Fruit fly (Drosophila melanogaster) whole organism, pupa: ENCODE results near the gene hay.

Experiments
- CG10348 ChIP-seq: fragments of 200-800 bp; sonication (Bioruptor generic); IDR thresholded peaks from 2 replicates; pipeline ENCODE4 v1.3.6; 2022; ENCODE audit warnings: missing biosample characterization, missing genetic modification characterization
- CG12605 ChIP-seq: fragments of 200-800 bp; sonication (Bioruptor generic); IDR thresholded peaks from 2 replicates; pipeline ENCODE4 v1.3.6; 2022; ENCODE audit warnings: missing biosample characterization, missing genetic modification characterization
- CG13204 ChIP-seq: fragments of 200-800 bp; sonication (Bioruptor generic); optimal IDR thresholded peaks from 2 replicates; lab custom pipeline; 2018; ENCODE audit warnings: missing biosample characterization, mild to moderate bottlenecking, missing genetic modification characterization, moderate library complexity
- CG14655 ChIP-seq: fragments of 200-800 bp; sonication (Bioruptor generic); optimal IDR thresholded peaks from 3 replicates; lab custom pipeline; 2017; ENCODE audit warnings: mild to moderate bottlenecking, missing biosample characterization, missing genetic modification reagents, missing genetic modification characterization
- CG15710 ChIP-seq: fragments of 200-800 bp; sonication (Bioruptor generic); optimal IDR thresholded peaks from 2 replicates; lab custom pipeline; 2018; ENCODE audit warnings: missing biosample characterization, mild to moderate bottlenecking, missing genetic modification characterization, moderate library complexity
- CG17806 ChIP-seq: fragments of 200-800 bp; sonication (Bioruptor generic); optimal IDR thresholded peaks from 2 replicates; lab custom pipeline; 2018; ENCODE audit warnings: missing biosample characterization, mild to moderate bottlenecking, missing genetic modification characterization, moderate library complexity
- CG32121 ChIP-seq: fragments of 200-800 bp; sonication (Bioruptor generic); IDR thresholded peaks from 2 replicates; pipeline ENCODE4 v1.3.6; 2022; ENCODE audit warnings: missing biosample characterization, missing genetic modification characterization
- CG34367 ChIP-seq: fragments of 200-800 bp; sonication (Bioruptor generic); optimal IDR thresholded peaks from 2 replicates; lab custom pipeline; 2018; ENCODE audit warnings: missing biosample characterization, mild to moderate bottlenecking, missing genetic modification characterization
- CG4496 ChIP-seq: fragments of 200-800 bp; sonication (Bioruptor generic); IDR thresholded peaks from 3 replicates; pipeline ENCODE4 v1.3.6; 2022; ENCODE audit warnings: missing biosample characterization, missing genetic modification characterization
- CG8159 ChIP-seq: fragments of 200-800 bp; sonication (Bioruptor generic); optimal IDR thresholded peaks from 3 replicates; lab custom pipeline; 2018; ENCODE audit warnings: missing biosample characterization, mild to moderate bottlenecking, missing genetic modification characterization, moderate library complexity
- CG8301 ChIP-seq: fragments of 200-800 bp; sonication (Bioruptor generic); optimal IDR thresholded peaks from 2 replicates; lab custom pipeline; 2018; ENCODE audit warnings: missing biosample characterization, mild to moderate bottlenecking, missing genetic modification characterization
- CG9948 ChIP-seq: fragments of 200-800 bp; sonication (Bioruptor generic); optimal IDR thresholded peaks from 2 replicates; lab custom pipeline; 2018; ENCODE audit warnings: missing biosample characterization, mild to moderate bottlenecking, missing genetic modification characterization, moderate library complexity
- D1 ChIP-seq: fragments of 200-800 bp; sonication (Bioruptor generic); optimal IDR thresholded peaks from 2 replicates; lab custom pipeline; 2018; ENCODE audit warnings: missing biosample characterization, mild to moderate bottlenecking, missing genetic modification characterization, moderate library complexity
- EcR ChIP-seq: fragments of 200-800 bp; sonication (Bioruptor generic); optimal IDR thresholded peaks from 3 replicates; lab custom pipeline; 2019; ENCODE audit warnings: missing biosample characterization, missing genetic modification characterization, mild to moderate bottlenecking, moderate library complexity, missing genetic modification reagents
- Ets98B ChIP-seq: fragments of 200-800 bp; sonication (Bioruptor generic); IDR thresholded peaks from 2 replicates; pipeline ENCODE4 v1.3.6; 2022; ENCODE audit warnings: missing biosample characterization, missing genetic modification characterization
- Pif1A ChIP-seq: fragments of 200-800 bp; sonication (Bioruptor generic); optimal IDR thresholded peaks from 3 replicates; lab custom pipeline; 2016; ENCODE audit warnings: missing biosample characterization, missing genetic modification characterization
- Pif1B ChIP-seq: fragments of 200-800 bp; sonication (Bioruptor generic); optimal IDR thresholded peaks from 3 replicates; lab custom pipeline; 2016; ENCODE audit warnings: missing biosample characterization, missing genetic modification characterization
- Snoo ChIP-seq: fragments of 200-800 bp; sonication (Bioruptor generic); optimal IDR thresholded peaks from 3 replicates; lab custom pipeline; 2017; ENCODE audit warnings: missing biosample characterization, mild to moderate bottlenecking, missing genetic modification characterization, inconsistent platforms
- fd96Ca ChIP-seq: fragments of 200-800 bp; sonication (Bioruptor generic); IDR thresholded peaks from 3 replicates; pipeline ENCODE4 v1.3.6; 2022; ENCODE audit warnings: missing biosample characterization, missing genetic modification characterization
- gl ChIP-seq: fragments of 200-800 bp; sonication (Bioruptor generic); optimal IDR thresholded peaks from 2 replicates; lab custom pipeline; 2018; ENCODE audit warnings: missing biosample characterization, mild to moderate bottlenecking, missing genetic modification characterization
- rn ChIP-seq: fragments of 200-800 bp; sonication (Bioruptor generic); IDR thresholded peaks from 2 replicates; pipeline ENCODE4 v1.3.6; 2022; ENCODE audit warnings: missing biosample characterization, missing genetic modification characterization

Gene hay

DNA sequence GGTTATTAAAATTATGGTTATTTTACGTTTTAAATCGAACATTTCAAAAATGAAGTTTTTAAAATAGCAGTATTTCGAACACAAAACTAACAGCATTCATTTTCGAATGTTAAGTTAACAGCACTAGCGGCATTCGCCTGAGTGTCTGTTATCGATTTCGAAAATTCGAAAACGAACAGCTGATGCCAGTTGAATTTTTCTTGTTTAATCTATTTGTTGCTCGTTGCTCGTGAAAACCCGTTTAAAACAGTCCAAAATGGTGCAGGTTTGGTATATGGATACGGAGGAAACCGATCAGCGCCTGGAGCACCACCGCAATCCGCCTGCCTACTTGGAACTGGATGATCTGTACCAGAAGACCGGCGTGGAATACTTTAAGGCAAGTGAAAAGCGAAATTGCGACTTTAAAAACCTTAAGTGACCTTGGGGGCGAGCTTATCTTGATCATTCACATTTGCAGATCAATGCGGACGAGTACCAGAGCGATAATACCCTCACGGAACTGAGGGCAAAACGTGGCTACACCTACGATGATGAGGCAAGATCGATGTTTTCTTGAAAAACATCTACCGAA, 32.4 kb downstream of the hay start, which contains the start of gene Adi1:
Gene Adi1 (plus strand): TSS at position 187 of the 574 bp plus-strand sequence.
- TF ChIP-seq CG10348 (no peak), CG8301 (tag; lab: Kevin White, UChicago) (no peak), CG9948 (tag; lab: Kevin White, UChicago) (no peak), rn (GFP tag; lab: Robert Waterston, UW) (no peak), D1 (tag; lab: Kevin White, UChicago) (no peak), gl (tag; lab: Kevin White, UChicago) (no peak), EcR (GFP tag; lab: Kevin White, UChicago) (peak; percentile 22), CG32121 (GFP tag; lab: Robert Waterston, UW) (no peak)
- TF ChIP-seq, all 21 proteins: peak for 1

DNA sequence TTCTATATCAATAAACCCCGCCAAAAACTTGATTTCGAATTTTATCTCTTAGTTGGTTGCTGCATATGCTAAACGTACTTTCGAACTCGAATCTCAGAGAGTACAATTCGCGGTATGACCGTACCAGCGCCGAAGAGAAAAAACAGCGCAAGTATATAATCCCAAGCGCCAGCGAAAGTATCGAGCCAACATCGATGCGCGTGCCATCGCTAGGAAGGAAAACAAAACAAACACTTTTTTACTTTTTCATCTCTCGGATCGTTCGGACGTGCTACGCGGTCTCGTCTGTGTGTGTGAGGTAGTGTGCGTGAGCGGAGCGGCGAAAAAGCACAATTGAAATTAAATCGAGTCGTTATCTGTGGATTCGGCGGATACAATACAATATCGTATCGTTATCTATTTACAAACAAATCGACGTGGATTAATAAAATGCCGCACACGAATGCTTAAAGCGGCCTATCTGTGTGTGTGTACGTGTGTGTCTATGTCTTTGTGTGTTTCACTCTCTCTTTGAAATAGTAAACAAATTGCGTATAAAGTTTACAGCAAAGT, 33.7 kb downstream of the hay start, which contains the start of gene simj:
Gene simj (plus strand): TSS at position 229 of the 552 bp plus-strand sequence.
- TF ChIP-seq CG34367 (tag; lab: Kevin White, UChicago) (peak; percentile 35), CG13204 (GFP tag; lab: Kevin White, UChicago) (peak; percentile 69), fd96Ca (GFP tag; lab: Robert Waterston, UW) (peak; percentile 76), CG8159 (tag; lab: Kevin White, UChicago) (peak; percentile 40), rn (GFP tag; lab: Robert Waterston, UW) (0 out of 2 replicates have a peak, but pooled peaks have one; percentile 35), CG12605 (peak; percentile 62; the same call in 1 of the 2 replicates), CG14655 (GFP tag; lab: Kevin White, UChicago) (peak; percentile 16), Ets98B (GFP tag; lab: Robert Waterston, UW) (peak; percentile 69), gl (tag; lab: Kevin White, UChicago) (peak; percentile 41), CG8301 (tag; lab: Kevin White, UChicago) (peak; percentile 34), CG4496 (GFP tag; lab: Robert Waterston, UW) (peak; percentile 72), CG32121 (GFP tag; lab: Robert Waterston, UW) (peak; percentile 71), Snoo (tag; lab: Kevin White, UChicago) (peak; percentile 52), Pif1A (GFP tag; lab: Kevin White, UChicago) (peak; percentile 49), CG15710 (peak; percentile 52), EcR (GFP tag; lab: Kevin White, UChicago) (peak; percentile 22), CG10348 (no peak), Pif1B (GFP tag; lab: Kevin White, UChicago) (peak; percentile 34), CG17806 (tag; lab: Kevin White, UChicago) (no peak), CG9948 (tag; lab: Kevin White, UChicago) (peak; percentile 6), D1 (tag; lab: Kevin White, UChicago) (no peak)
- TF ChIP-seq, all 21 proteins: peak for 18

- peak; percentile 97 for TF ChIP-seq Pif1A (GFP tag; lab: Kevin White, UChicago)
- TF ChIP-seq CG12605: peak; percentile 94
- peak; percentile 97 for TF ChIP-seq Pif1B (GFP tag; lab: Kevin White, UChicago)
- TF ChIP-seq EcR (GFP tag; lab: Kevin White, UChicago): peak; percentile 68
- TF ChIP-seq CG9948 (tag; lab: Kevin White, UChicago): peak; percentile 99
- TF ChIP-seq D1 (tag; lab: Kevin White, UChicago): peak; percentile 98
- peak; percentile 91 for TF ChIP-seq Ets98B (GFP tag; lab: Robert Waterston, UW)
- peak; percentile 98 for TF ChIP-seq Snoo (tag; lab: Kevin White, UChicago)
- peak; percentile 99 for TF ChIP-seq CG17806 (tag; lab: Kevin White, UChicago)
- TF ChIP-seq CG8301 (tag; lab: Kevin White, UChicago): peak; percentile 99
- peak; percentile 97 for TF ChIP-seq gl (tag; lab: Kevin White, UChicago)
- TF ChIP-seq CG15710: peak; percentile 99
- TF ChIP-seq CG14655 (GFP tag; lab: Kevin White, UChicago): peak; percentile 99
- TF ChIP-seq CG34367 (tag; lab: Kevin White, UChicago): peak; percentile 98
- TF ChIP-seq CG10348: peak; percentile 83; the same call in 1 of the 2 replicates
- TF ChIP-seq rn (GFP tag; lab: Robert Waterston, UW): peak; percentile 93
- peak; percentile 79 for TF ChIP-seq fd96Ca (GFP tag; lab: Robert Waterston, UW)
- TF ChIP-seq CG8159 (tag; lab: Kevin White, UChicago): peak; percentile 99
- peak; percentile 94 for TF ChIP-seq CG32121 (GFP tag; lab: Robert Waterston, UW)
- peak; percentile 94 for TF ChIP-seq CG4496 (GFP tag; lab: Robert Waterston, UW)
- peak; percentile 96 for TF ChIP-seq CG13204 (GFP tag; lab: Kevin White, UChicago)
These were observed 34.7 kb downstream of the hay start for dm6 chr3L:10665433-10666150.

DNA sequence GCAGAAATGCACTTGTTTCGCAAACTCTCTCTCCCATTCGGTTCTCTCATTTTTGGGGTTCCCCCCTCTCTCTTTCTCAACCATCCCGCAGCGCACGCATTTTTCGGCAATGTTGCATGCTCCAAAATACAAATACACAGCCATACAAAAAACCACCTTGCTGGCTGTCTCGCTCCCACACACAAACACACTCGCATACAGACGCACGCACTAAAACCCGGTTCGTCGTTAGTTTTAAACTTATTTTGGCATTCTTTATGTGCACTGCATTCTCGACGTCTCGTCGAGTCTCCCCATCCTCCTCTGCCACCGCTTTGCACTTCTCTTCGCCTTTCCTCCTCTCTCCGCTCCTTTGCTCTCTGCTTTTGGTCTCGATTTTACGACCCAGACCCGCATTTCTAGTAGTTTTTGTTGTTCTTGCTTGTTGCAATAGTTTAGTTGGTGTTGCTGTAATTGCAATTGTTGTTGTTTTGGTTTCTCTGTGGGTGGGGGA, 35.7 kb downstream of the hay start:
- TF ChIP-seq CG14655 (GFP tag; lab: Kevin White, UChicago) (no peak), EcR (GFP tag; lab: Kevin White, UChicago) (peak; percentile 2), Snoo (tag; lab: Kevin White, UChicago) (no peak), CG17806 (tag; lab: Kevin White, UChicago) (no peak), CG12605 (no peak), CG32121 (GFP tag; lab: Robert Waterston, UW) (0 out of 2 replicates have a peak, but pooled peaks have one; percentile 50), gl (tag; lab: Kevin White, UChicago) (no peak), fd96Ca (GFP tag; lab: Robert Waterston, UW) (peak; percentile 41; the same call in 2 of the 3 replicates), CG8301 (tag; lab: Kevin White, UChicago) (no peak), CG9948 (tag; lab: Kevin White, UChicago) (no peak), CG15710 (no peak), Pif1A (GFP tag; lab: Kevin White, UChicago) (no peak), Pif1B (GFP tag; lab: Kevin White, UChicago) (no peak), CG13204 (GFP tag; lab: Kevin White, UChicago) (peak; percentile 61), CG34367 (tag; lab: Kevin White, UChicago) (no peak), CG8159 (tag; lab: Kevin White, UChicago) (no peak), D1 (tag; lab: Kevin White, UChicago) (no peak), Ets98B (GFP tag; lab: Robert Waterston, UW) (no peak), rn (GFP tag; lab: Robert Waterston, UW) (no peak), CG4496 (GFP tag; lab: Robert Waterston, UW) (no peak), CG10348 (0 out of 2 replicates have a peak, but pooled peaks have one; percentile 7)
